Fruit fly (Drosophila melanogaster) whole organism, embryonic: Measurements from ENCODE around the gene CG15570.

ENCODE experiments used
- Awh ChIP-seq: fragments of 200-800 bp; sonication (Bioruptor generic); IDR thresholded peaks from 2 replicates; pipeline ENCODE4, ENCODE4 v1.3.6; 2022; ENCODE audit warnings: missing biosample characterization, missing genetic modification characterization
- Blimp-1 ChIP-seq: fragments of 200-800 bp; sonication (Bioruptor generic); optimal IDR thresholded peaks from 3 replicates; lab custom pipeline; 2018; ENCODE audit warnings: missing biosample characterization, missing genetic modification characterization, mild to moderate bottlenecking, moderate library complexity, missing genetic modification reagents
- Bteb2 ChIP-seq: fragments of 200-800 bp; sonication (Bioruptor generic); optimal IDR thresholded peaks from 2 replicates; lab custom pipeline; 2016; ENCODE audit warnings: missing biosample characterization, missing genetic modification characterization
- CG10979 ChIP-seq: fragments of 200-800 bp; sonication (Bioruptor generic); optimal IDR thresholded peaks from 2 replicates; lab custom pipeline; 2018; ENCODE audit warnings: missing biosample characterization, mild to moderate bottlenecking, missing genetic modification characterization, moderate library complexity
- CG11247 ChIP-seq: fragments of 200-800 bp; sonication (Bioruptor generic); IDR thresholded peaks from 2 replicates; pipeline ENCODE4 v1.3.6; 2022; ENCODE audit warnings: missing biosample characterization, missing genetic modification characterization
- CG11723 ChIP-seq: fragments of 200-800 bp; sonication (Bioruptor generic); optimal IDR thresholded peaks from 2 replicates; lab custom pipeline; 2017; ENCODE audit warnings: missing biosample characterization, mild to moderate bottlenecking, missing genetic modification characterization
- CG1233 ChIP-seq: fragments of 200-800 bp; sonication (Bioruptor generic); optimal IDR thresholded peaks from 4 replicates; lab custom pipeline; 2018; ENCODE audit warnings: missing biosample characterization, mild to moderate bottlenecking, missing genetic modification characterization
- CG12769 ChIP-seq: fragments of 200-800 bp; sonication (Bioruptor generic); optimal IDR thresholded peaks from 2 replicates; lab custom pipeline; 2019; ENCODE audit warnings: missing biosample characterization, mild to moderate bottlenecking, missing genetic modification characterization, moderate library complexity
- CG13894 ChIP-seq: fragments of 200-800 bp; sonication (Bioruptor generic); optimal IDR thresholded peaks from 3 replicates; lab custom pipeline; 2018; ENCODE audit warnings: missing biosample characterization, mild to moderate bottlenecking, missing genetic modification characterization, moderate library complexity
- CG15073 ChIP-seq: fragments of 200-800 bp; sonication (Bioruptor generic); optimal IDR thresholded peaks from 2 replicates; lab custom pipeline; 2016; ENCODE audit warnings: missing biosample characterization, missing genetic modification characterization
- CG16863 ChIP-seq: fragments of 200-800 bp; sonication (Bioruptor generic); optimal IDR thresholded peaks from 3 replicates; lab custom pipeline; 2016; ENCODE audit warnings: missing biosample characterization, missing genetic modification characterization
- CG18262 ChIP-seq: fragments of 200-800 bp; optimal IDR thresholded peaks from 3 replicates; lab custom pipeline; 2019; ENCODE audit warnings: missing biosample characterization, mild to moderate bottlenecking, missing genetic modification characterization, moderate library complexity
- CG1832 ChIP-seq: fragments of 200-800 bp; sonication (Bioruptor generic); optimal IDR thresholded peaks from 2 replicates; lab custom pipeline; 2017; ENCODE audit warnings: missing biosample characterization, mild to moderate bottlenecking, missing genetic modification characterization, inconsistent platforms
- CG2120 ChIP-seq: fragments of 200-800 bp; sonication (Bioruptor generic); optimal IDR thresholded peaks from 3 replicates; lab custom pipeline; 2016; ENCODE audit warnings: missing biosample characterization, missing genetic modification characterization
- CG31441 ChIP-seq: fragments of 200-800 bp; sonication (Bioruptor generic); IDR thresholded peaks from 2 replicates; pipeline ENCODE4 v1.3.6; 2022; ENCODE audit warnings: missing biosample characterization, missing genetic modification characterization
- CG5180 ChIP-seq: fragments of 200-800 bp; sonication (Bioruptor generic); optimal IDR thresholded peaks from 3 replicates; lab custom pipeline; 2017; ENCODE audit warnings: missing biosample characterization, missing genetic modification characterization, mild to moderate bottlenecking, moderate library complexity, missing genetic modification reagents
- CG6683 ChIP-seq: fragments of 200-800 bp; sonication (Bioruptor generic); optimal IDR thresholded peaks from 2 replicates; lab custom pipeline; 2017; ENCODE audit warnings: missing biosample characterization, mild to moderate bottlenecking, missing genetic modification characterization, missing genetic modification reagents
- CG6765 ChIP-seq: fragments of 200-800 bp; sonication (Bioruptor generic); optimal IDR thresholded peaks from 3 replicates; lab custom pipeline; 2017; ENCODE audit warnings: missing biosample characterization, mild to moderate bottlenecking, missing genetic modification characterization
- CG8089 ChIP-seq: fragments of 200-800 bp; sonication (Bioruptor generic); optimal IDR thresholded peaks from 3 replicates; lab custom pipeline; 2016; ENCODE audit warnings: missing biosample characterization, missing genetic modification characterization
- CG9817 ChIP-seq: fragments of 200-800 bp; sonication (Bioruptor generic); optimal IDR thresholded peaks from 2 replicates; lab custom pipeline; 2018; ENCODE audit warnings: missing biosample characterization, mild to moderate bottlenecking, missing genetic modification characterization, moderate library complexity
- Doc3 ChIP-seq: fragments of 200-800 bp; sonication (Bioruptor generic); IDR thresholded peaks from 3 replicates; pipeline ENCODE4 v1.3.6; 2022; ENCODE audit warnings: missing biosample characterization, missing genetic modification characterization; ENCODE audit not compliant: partially characterized antibody
- HLH3B ChIP-seq: fragments of 200-800 bp; sonication (Bioruptor generic); IDR thresholded peaks from 2 replicates; pipeline ENCODE4 v1.3.6; 2022; ENCODE audit warnings: missing biosample characterization, missing genetic modification characterization
- Hmx ChIP-seq: fragments of 200-800 bp; sonication (Bioruptor generic); optimal IDR thresholded peaks from 2 replicates; lab custom pipeline; 2016; ENCODE audit warnings: missing biosample characterization, missing genetic modification characterization
- Optix ChIP-seq: fragments of 200-800 bp; sonication (Bioruptor generic); IDR thresholded peaks from 3 replicates; pipeline ENCODE4 v1.3.6; 2022; ENCODE audit warnings: missing biosample characterization, missing genetic modification characterization
- Ptx1 ChIP-seq: fragments of 200-800 bp; sonication (Bioruptor generic); IDR thresholded peaks from 2 replicates; pipeline ENCODE4 v1.3.6; 2022; ENCODE audit warnings: missing biosample characterization, missing genetic modification characterization
- Taf1 ChIP-seq: fragments of 200-800 bp; sonication (Bioruptor generic); IDR thresholded peaks from 2 replicates; pipeline ENCODE4 v1.3.6; 2022; ENCODE audit warnings: missing biosample characterization, missing genetic modification characterization
- Usf ChIP-seq: fragments of 200-800 bp; sonication (Bioruptor generic); optimal IDR thresholded peaks from 2 replicates; lab custom pipeline; 2017; ENCODE audit warnings: missing genotype, missing biosample characterization, missing genetic modification characterization
- Xrp1 ChIP-seq: fragments of 200-800 bp; sonication (Bioruptor generic); IDR thresholded peaks from 2 replicates; pipeline ENCODE4 v1.3.6; 2022; ENCODE audit warnings: missing biosample characterization, missing genetic modification characterization
- abd-A ChIP-seq: fragments of 200-800 bp; sonication (Bioruptor generic); optimal IDR thresholded peaks from 3 replicates; lab custom pipeline; 2019; ENCODE audit warnings: missing biosample characterization, mild to moderate bottlenecking, missing genetic modification characterization, moderate library complexity
- aop ChIP-seq: fragments of 200-800 bp; sonication (Bioruptor generic); IDR thresholded peaks from 2 replicates; pipeline ENCODE4 v1.3.6; 2022; ENCODE audit warnings: missing biosample characterization, missing genetic modification characterization
- ap ChIP-seq: fragments of 200-800 bp; sonication (Bioruptor generic); IDR thresholded peaks from 2 replicates; pipeline ENCODE4 v1.3.6; 2022; ENCODE audit warnings: missing biosample characterization, missing genetic modification characterization
- ara ChIP-seq: fragments of 200-800 bp; sonication (Bioruptor generic); IDR thresholded peaks from 2 replicates; pipeline ENCODE4 v1.3.6; 2022; ENCODE audit warnings: missing biosample characterization, missing genetic modification characterization
- bigmax ChIP-seq: fragments of 200-800 bp; sonication (Bioruptor generic); optimal IDR thresholded peaks from 2 replicates; lab custom pipeline; 2018; ENCODE audit warnings: missing biosample characterization, mild to moderate bottlenecking, missing genetic modification characterization
- bsh ChIP-seq, 2 experiments: fragments of 200-800 bp; sonication (Bioruptor generic); optimal IDR thresholded peaks; 2 replicates each; lab custom pipeline; 2017 to 2018; ENCODE audit warnings: mild to moderate bottlenecking in 2 of 2, missing biosample characterization in 2 of 2, missing genetic modification characterization in 2 of 2, moderate library complexity in 1 of 2
- da ChIP-seq: fragments of 200-800 bp; sonication (Bioruptor generic); optimal IDR thresholded peaks from 2 replicates; lab custom pipeline; 2016; ENCODE audit warnings: missing biosample characterization, missing genetic modification characterization
- dmrt99B ChIP-seq: fragments of 200-800 bp; sonication (Bioruptor generic); optimal IDR thresholded peaks from 2 replicates; lab custom pipeline; 2018; ENCODE audit warnings: missing biosample characterization, mild to moderate bottlenecking, missing genetic modification characterization, moderate library complexity
- esg ChIP-seq: fragments of 200-800 bp; sonication (Bioruptor generic); conservative IDR thresholded peaks from 2 replicates; pipeline ENCODE4 v1.3.6; 2022; ENCODE audit warnings: missing biosample characterization, missing genetic modification characterization
- gcm2 ChIP-seq: fragments of 200-800 bp; sonication (Bioruptor generic); optimal IDR thresholded peaks from 2 replicates; lab custom pipeline; 2016; ENCODE audit warnings: missing biosample characterization, missing genetic modification characterization
- gem ChIP-seq: fragments of 200-800 bp; sonication (Bioruptor generic); optimal IDR thresholded peaks from 2 replicates; lab custom pipeline; 2019; ENCODE audit warnings: missing biosample characterization, mild to moderate bottlenecking, missing genetic modification characterization, moderate library complexity
- gro ChIP-seq: fragments of 200-800 bp; sonication (Bioruptor generic); optimal IDR thresholded peaks from 2 replicates; lab custom pipeline; 2016; ENCODE audit warnings: missing biosample characterization, missing genetic modification characterization
- hkb ChIP-seq, 2 experiments: fragments of 200-800 bp in 1 of 2; fragments of >200 bp in 1 of 2; sonication (Bioruptor generic) in 1 of 2; IDR thresholded peaks in 1 of 2; optimal IDR thresholded peaks in 1 of 2; 2 replicates each; pipeline versions ENCODE4 v1.3.6 to Lab custom; 2017 to 2022; ENCODE audit warnings: missing biosample characterization in 1 of 2, missing genetic modification characterization in 1 of 2
- lmd ChIP-seq: fragments of 200-800 bp; sonication (Bioruptor generic); IDR thresholded peaks from 2 replicates; pipeline ENCODE4 v1.3.6; 2022; ENCODE audit warnings: missing biosample characterization, missing genetic modification characterization
- maf-S ChIP-seq: fragments of 200-800 bp; sonication (Bioruptor generic); optimal IDR thresholded peaks from 2 replicates; lab custom pipeline; 2016; ENCODE audit warnings: missing biosample characterization, missing genetic modification characterization
- nau ChIP-seq: fragments of 200-800 bp; sonication (Bioruptor generic); optimal IDR thresholded peaks from 3 replicates; lab custom pipeline; 2017; ENCODE audit warnings: missing biosample characterization, mild to moderate bottlenecking, missing genetic modification characterization, missing genetic modification reagents
- sima ChIP-seq: fragments of 200-800 bp; sonication (Bioruptor generic); optimal IDR thresholded peaks from 2 replicates; lab custom pipeline; 2016; ENCODE audit warnings: missing biosample characterization, missing genetic modification characterization
- sna ChIP-seq: fragments of 200-800 bp; sonication (Bioruptor generic); IDR thresholded peaks from 2 replicates; pipeline ENCODE4 v1.3.6; 2022; ENCODE audit warnings: missing biosample characterization, missing genetic modification characterization; ENCODE audit not compliant: partially characterized antibody
- stc ChIP-seq: fragments of 200-800 bp; sonication (Bioruptor generic); IDR thresholded peaks from 2 replicates; pipeline ENCODE4 v1.3.6; 2022; ENCODE audit warnings: missing biosample characterization, missing genetic modification characterization
- tap ChIP-seq: fragments of 200-800 bp; optimal IDR thresholded peaks from 3 replicates; lab custom pipeline; 2019; ENCODE audit warnings: missing biosample characterization, mild to moderate bottlenecking, missing genetic modification characterization, moderate library complexity
- unpg ChIP-seq: fragments of 200-800 bp; sonication (Bioruptor generic); optimal IDR thresholded peaks from 3 replicates; lab custom pipeline; 2018; ENCODE audit warnings: missing biosample characterization, mild to moderate bottlenecking, missing genetic modification characterization, moderate library complexity

CG15570 gene

DNA sequence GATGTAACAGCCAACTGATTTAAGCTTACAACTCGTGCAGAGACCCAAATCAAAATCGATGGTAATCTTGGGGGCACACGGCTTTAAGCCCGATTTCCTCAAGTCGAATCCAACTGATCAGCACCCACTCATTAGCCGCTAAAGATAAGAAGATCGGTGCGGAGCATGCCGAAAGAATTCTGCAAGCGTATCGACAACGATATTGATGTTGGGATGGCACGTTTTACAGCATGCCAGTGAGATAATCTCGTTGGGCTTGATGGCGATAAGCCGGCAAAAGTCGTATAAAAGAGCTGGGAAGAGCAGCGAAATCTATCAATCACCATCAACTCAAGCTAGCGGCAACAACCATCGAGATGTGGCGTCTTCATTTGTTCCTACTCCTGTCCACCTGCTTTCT, at the start of gene CG15570:
TSS of gene CG15570 (plus strand) at position 301 of the 400 bp plus-strand sequence.
- no peak for TF ChIP-seq Taf1 (GFP tag; lab: Robert Waterston, UW)
- no peak for TF ChIP-seq CG11247 (GFP tag; lab: Robert Waterston, UW)
- no peak for TF ChIP-seq Optix (GFP tag; lab: Robert Waterston, UW)
- TF ChIP-seq Hmx: no peak
- no peak for TF ChIP-seq CG8089 (GFP tag; lab: Kevin White, UChicago)
- TF ChIP-seq CG5180 (GFP tag; lab: Kevin White, UChicago): no peak
- no peak for TF ChIP-seq Bteb2 (GFP tag; lab: Kevin White, UChicago)
- no peak for TF ChIP-seq CG12769
- no peak for TF ChIP-seq HLH3B (GFP tag; lab: Robert Waterston, UW)
- TF ChIP-seq da (GFP tag; lab: Kevin White, UChicago): no peak
- no peak for TF ChIP-seq lmd
- TF ChIP-seq CG6683 (GFP tag; lab: Kevin White, UChicago): no peak
- TF ChIP-seq gro (GFP tag; lab: Kevin White, UChicago): no peak
- TF ChIP-seq CG15073 (GFP tag; lab: Kevin White, UChicago): no peak
- no peak for TF ChIP-seq CG10979 (tag; lab: Kevin White, UChicago)
- TF ChIP-seq, all 482 proteins: peak for 0

DNA sequence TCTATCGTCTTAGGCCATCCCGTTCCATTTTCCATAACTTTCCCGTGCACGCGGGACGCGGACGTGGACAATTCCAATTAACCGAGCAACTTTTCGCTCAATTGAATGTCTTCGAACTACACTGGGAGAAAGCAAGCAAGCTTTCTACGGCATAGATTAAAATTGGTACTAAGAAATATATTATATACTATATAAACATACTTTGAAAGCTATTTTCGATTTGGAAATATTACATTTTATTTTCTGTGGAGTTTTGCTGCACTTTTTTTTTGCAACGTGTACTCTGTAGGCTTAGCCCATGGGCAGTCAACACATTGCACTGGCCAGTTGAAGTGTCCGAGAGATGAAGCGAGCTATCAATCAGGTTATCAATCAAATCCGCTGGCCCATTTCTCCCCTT, 47.5 kb upstream of the CG15570 start:
- TF ChIP-seq gro (GFP tag; lab: Kevin White, UChicago): no peak
- TF ChIP-seq abd-A (tag; lab: Kevin White, UChicago): no peak
- no peak for TF ChIP-seq CG13894 (tag; lab: Kevin White, UChicago)
- TF ChIP-seq sna: no peak
- no peak for TF ChIP-seq CG1233 (GFP tag; lab: Kevin White, UChicago)
- TF ChIP-seq ap (GFP tag; lab: Robert Waterston, UW): no peak; the same call in 1 of the 2 replicates
- no peak for TF ChIP-seq CG1832
- no peak for TF ChIP-seq ara (GFP tag; lab: Robert Waterston, UW)
- 0 out of 2 replicates have a peak, but pooled peaks have one; percentile 22 for TF ChIP-seq CG31441 (GFP tag; lab: Robert Waterston, UW)
- TF ChIP-seq CG18262: peak; percentile 1
- peak; percentile 36 for TF ChIP-seq Blimp-1
- TF ChIP-seq maf-S (GFP tag; lab: Kevin White, UChicago): no peak
- TF ChIP-seq CG6765 (GFP tag; lab: Kevin White, UChicago): no peak
- TF ChIP-seq CG12769: no peak
- TF ChIP-seq aop (GFP tag; lab: Robert Waterston, UW): no peak
- TF ChIP-seq CG2120: no peak
- peak; percentile 51 for TF ChIP-seq Xrp1
- peak; percentile 20 to 46 for TF ChIP-seq bsh (GFP tag; optimal IDR thresholded peaks at IDR 0.05; lab: Kevin White, UChicago)
- TF ChIP-seq CG16863 (GFP tag; lab: Kevin White, UChicago): no peak
- TF ChIP-seq gcm2: no peak
- TF ChIP-seq nau (GFP tag; lab: Kevin White, UChicago): no peak
- TF ChIP-seq Usf: no peak
- TF ChIP-seq Awh: no peak
- TF ChIP-seq CG10979 (tag; lab: Kevin White, UChicago): peak; percentile 21
- TF ChIP-seq Hmx: no peak
- TF ChIP-seq Ptx1 (GFP tag; lab: Robert Waterston, UW): peak; percentile 11; the same call in 1 of the 2 replicates
- TF ChIP-seq CG11723 (GFP tag; lab: Kevin White, UChicago): no peak
- peak; percentile 3 for TF ChIP-seq unpg (GFP tag; lab: Kevin White, UChicago)
- TF ChIP-seq stc (GFP tag; lab: Robert Waterston, UW): no peak
- TF ChIP-seq tap (tag; lab: Kevin White, UChicago): no peak
- no peak for TF ChIP-seq sima (GFP tag; lab: Kevin White, UChicago)
- peak; percentile 22 for TF ChIP-seq dmrt99B (tag; lab: Kevin White, UChicago)
- no peak for TF ChIP-seq bigmax
- no peak for TF ChIP-seq Doc3 (GFP tag; lab: Robert Waterston, UW)
- TF ChIP-seq gem: peak; percentile 35
- TF ChIP-seq esg (GFP tag; lab: Robert Waterston, UW): no peak
- no peak for TF ChIP-seq CG9817 (tag; lab: Kevin White, UChicago)
- no peak for TF ChIP-seq hkb (optimal IDR thresholded peaks at IDR 0.05; lab: Kevin White, UChicago)
- peak; percentile 11; the same call in 1 of the 2 replicates for TF ChIP-seq hkb (GFP tag; IDR thresholded peaks at IDR 0.05; lab: Robert Waterston, UW)
